Worm (Caenorhabditis elegans) whole organism, L2 larva: ENCODE measurements around the gene ZK1248.20.

Experiments
- C34F6.9 ChIP-seq: fragments of 150-350 bp; optimal IDR thresholded peaks from 2 replicates; lab custom pipeline; 2014; ENCODE audit warnings: missing biosample characterization, missing genetic modification characterization
- F13H6.1 ChIP-seq: sonication (generic microtip); optimal IDR thresholded peaks from 2 replicates; lab custom pipeline; 2016; ENCODE audit warnings: missing genetic modification characterization, missing compliant biosample characterization
- R02D3.7 ChIP-seq: fragments of 150-350 bp; optimal IDR thresholded peaks from 2 replicates; lab custom pipeline; 2014; ENCODE audit warnings: missing biosample characterization, missing genetic modification characterization
- Y55F3AM.14 ChIP-seq: fragments of 200-800 bp; sonication (Bioruptor generic); optimal IDR thresholded peaks from 2 replicates; lab custom pipeline; 2018; ENCODE audit warnings: mild to moderate bottlenecking, missing genetic modification characterization, missing compliant biosample characterization
- ZK546.5 ChIP-seq: sonication (generic microtip); optimal IDR thresholded peaks from 2 replicates; lab custom pipeline; 2017; ENCODE audit warnings: missing biosample characterization, missing genetic modification characterization
- alr-1 ChIP-seq: fragments of 150-350 bp; optimal IDR thresholded peaks from 2 replicates; lab custom pipeline; 2014; ENCODE audit warnings: missing biosample characterization, missing genetic modification characterization
- aly-2 ChIP-seq: fragments of 150-350 bp; optimal IDR thresholded peaks from 2 replicates; lab custom pipeline; 2014; ENCODE audit warnings: missing biosample characterization, missing genetic modification characterization
- ama-1 ChIP-seq: fragments of 150-350 bp; optimal IDR thresholded peaks from 2 replicates; lab custom pipeline; 2018; ENCODE audit warnings: inconsistent platforms
- blmp-1 ChIP-seq: sonication (generic microtip); optimal IDR thresholded peaks from 2 replicates; lab custom pipeline; 2017; ENCODE audit warnings: missing genetic modification characterization, mild to moderate bottlenecking, missing compliant biosample characterization, antibody characterized with exemption, moderate library complexity; ENCODE audit not compliant: insufficient read depth
- ceh-82 ChIP-seq: fragments of 150-350 bp; optimal IDR thresholded peaks from 2 replicates; lab custom pipeline; 2014; ENCODE audit warnings: missing biosample characterization, missing genetic modification characterization
- crh-2 ChIP-seq: sonication (generic microtip); optimal IDR thresholded peaks from 2 replicates; lab custom pipeline; 2017; ENCODE audit warnings: missing biosample characterization, missing genetic modification characterization
- dmd-4 ChIP-seq: sonication (generic microtip); optimal IDR thresholded peaks from 2 replicates; lab custom pipeline; 2017; ENCODE audit warnings: missing biosample characterization, missing genetic modification characterization
- egl-27 ChIP-seq: sonication (generic microtip); optimal IDR thresholded peaks from 3 replicates; lab custom pipeline; 2017; ENCODE audit warnings: missing biosample characterization, missing genetic modification reagents, missing genetic modification characterization
- elt-1 ChIP-seq: fragments of 150-350 bp; optimal IDR thresholded peaks from 2 replicates; lab custom pipeline; 2014; ENCODE audit warnings: missing biosample characterization, missing genetic modification characterization
- fos-1 ChIP-seq: fragments of 150-350 bp; optimal IDR thresholded peaks from 2 replicates; lab custom pipeline; 2014; ENCODE audit warnings: missing biosample characterization, missing genetic modification characterization
- gmeb-1 ChIP-seq: fragments of 150-350 bp; optimal IDR thresholded peaks from 2 replicates; lab custom pipeline; 2014; ENCODE audit warnings: missing biosample characterization, missing genetic modification characterization
- lin-11 ChIP-seq: fragments of 150-350 bp; sonication (generic microtip); optimal IDR thresholded peaks from 2 replicates; lab custom pipeline; 2014; ENCODE audit warnings: missing biosample characterization, missing genetic modification characterization, inconsistent platforms, mixed read lengths
- lin-13 ChIP-seq: fragments of 150-350 bp; optimal IDR thresholded peaks from 2 replicates; lab custom pipeline; 2014; ENCODE audit warnings: missing biosample characterization, missing genetic modification reagents, missing genetic modification characterization
- lin-39 ChIP-seq: fragments of 150-350 bp; optimal IDR thresholded peaks from 2 replicates; lab custom pipeline; 2014; ENCODE audit warnings: missing biosample characterization, missing genetic modification reagents, missing genetic modification characterization
- lsy-2 ChIP-seq, 2 experiments: fragments of 150-350 bp in 1 of 2; sonication (generic microtip) in 1 of 2; optimal IDR thresholded peaks; 2 replicates each; lab custom pipeline; 2014 to 2017; ENCODE audit warnings: missing biosample characterization in 2 of 2, missing genetic modification characterization in 2 of 2
- mab-5 ChIP-seq: fragments of 150-350 bp; optimal IDR thresholded peaks from 2 replicates; lab custom pipeline; 2014; ENCODE audit warnings: missing biosample characterization, missing genetic modification characterization
- mbf-1 ChIP-seq: sonication (generic microtip); optimal IDR thresholded peaks from 2 replicates; lab custom pipeline; 2017; ENCODE audit warnings: missing biosample characterization, missing genetic modification characterization
- mdl-1 ChIP-seq, 2 experiments: fragments of 150-350 bp in 1 of 2; sonication (generic microtip) in 1 of 2; optimal IDR thresholded peaks; 2 replicates each; lab custom pipeline; 2017; ENCODE audit warnings: missing biosample characterization in 2 of 2, missing genetic modification characterization in 2 of 2
- nhr-10 ChIP-seq: sonication (generic microtip); optimal IDR thresholded peaks from 2 replicates; lab custom pipeline; 2017; ENCODE audit warnings: missing biosample characterization, missing genetic modification characterization
- nhr-11 ChIP-seq: fragments of 150-350 bp; optimal IDR thresholded peaks from 2 replicates; lab custom pipeline; 2014; ENCODE audit warnings: missing biosample characterization, missing genetic modification characterization
- nhr-129 ChIP-seq: fragments of 150-350 bp; optimal IDR thresholded peaks from 2 replicates; lab custom pipeline; 2014; ENCODE audit warnings: missing biosample characterization, missing genetic modification characterization
- nhr-21 ChIP-seq: fragments of 150-350 bp; optimal IDR thresholded peaks from 2 replicates; lab custom pipeline; 2014; ENCODE audit warnings: missing biosample characterization, missing genetic modification characterization
- nhr-23 ChIP-seq: fragments of 150-350 bp; optimal IDR thresholded peaks from 2 replicates; lab custom pipeline; 2014; ENCODE audit warnings: missing biosample characterization, missing genetic modification reagents, missing genetic modification characterization
- nhr-6 ChIP-seq: fragments of 150-350 bp; optimal IDR thresholded peaks from 2 replicates; lab custom pipeline; 2014; ENCODE audit warnings: missing biosample characterization, missing genetic modification characterization
- nhr-77 ChIP-seq: fragments of 150-350 bp; optimal IDR thresholded peaks from 2 replicates; lab custom pipeline; 2014; ENCODE audit warnings: missing biosample characterization, missing genetic modification characterization
- peb-1 ChIP-seq: fragments of 150-350 bp; optimal IDR thresholded peaks from 2 replicates; lab custom pipeline; 2014; ENCODE audit warnings: missing biosample characterization, missing genetic modification characterization
- skn-1 ChIP-seq: sonication (generic microtip); optimal IDR thresholded peaks from 2 replicates; lab custom pipeline; 2017; ENCODE audit warnings: missing biosample characterization, missing genetic modification characterization
- sma-3 ChIP-seq: sonication (generic microtip); optimal IDR thresholded peaks from 2 replicates; lab custom pipeline; 2016; ENCODE audit warnings: missing genetic modification reagents, missing genetic modification characterization, missing compliant biosample characterization
- sma-9 ChIP-seq, 2 experiments: fragments of 150-350 bp in 1 of 2; sonication (generic microtip) in 1 of 2; optimal IDR thresholded peaks; 2 replicates each; lab custom pipeline; 2014 to 2016; ENCODE audit warnings: missing genetic modification characterization in 2 of 2, mild to moderate bottlenecking in 1 of 2, missing biosample characterization in 1 of 2, missing compliant biosample characterization in 1 of 2, missing genetic modification reagents in 1 of 2, moderate library complexity in 1 of 2
- snpc-4 ChIP-seq: fragments of 150-350 bp; optimal IDR thresholded peaks from 2 replicates; lab custom pipeline; 2014; ENCODE audit warnings: missing biosample characterization, missing genetic modification characterization
- unc-39 ChIP-seq: fragments of 150-350 bp; optimal IDR thresholded peaks from 2 replicates; lab custom pipeline; 2014; ENCODE audit warnings: missing biosample characterization, missing genetic modification characterization
- unc-55 ChIP-seq: fragments of 150-350 bp; sonication (generic microtip); optimal IDR thresholded peaks from 3 replicates; lab custom pipeline; 2014; ENCODE audit warnings: missing biosample characterization, missing genetic modification reagents, missing genetic modification characterization
- unc-62 ChIP-seq: fragments of 150-350 bp; optimal IDR thresholded peaks from 2 replicates; lab custom pipeline; 2014; ENCODE audit warnings: missing biosample characterization, missing genetic modification reagents, missing genetic modification characterization
- zag-1 ChIP-seq: fragments of 150-350 bp; optimal IDR thresholded peaks from 2 replicates; lab custom pipeline; 2014; ENCODE audit warnings: missing biosample characterization, missing genetic modification characterization
- ztf-1 ChIP-seq: fragments of 200-800 bp; sonication (Bioruptor generic); conservative IDR thresholded peaks from 2 replicates; pipeline ENCODE4 v1.3.6; 2022; ENCODE audit warnings: missing genetic modification characterization, missing compliant biosample characterization
- ztf-4 ChIP-seq: fragments of 150-350 bp; optimal IDR thresholded peaks from 2 replicates; lab custom pipeline; 2014; ENCODE audit warnings: missing biosample characterization, missing genetic modification characterization

ZK1248.20 gene

ce11 chrII:5836153-5836719, 19.8 kb downstream of the ZK1248.20 start, which contains the start of gene fzo-1:
TSS of gene fzo-1 (minus strand) at chrII:5836203.
- no peak for TF ChIP-seq elt-1 (tag; lab: Kevin White, UChicago)
- no peak for TF ChIP-seq zag-1
- peak; percentile 65 for TF ChIP-seq sma-3 (GFP tag; lab: Kevin White, UChicago)
- TF ChIP-seq lin-13 (GFP tag; lab: Kevin White, UChicago) = no peak
- TF ChIP-seq Y55F3AM.14 (GFP tag; lab: Kevin White, UChicago) = no peak
- TF ChIP-seq nhr-77 = no peak
- TF ChIP-seq unc-55 (GFP tag; lab: Kevin White, UChicago) = peak; percentile 73
- peak; percentile 81 for TF ChIP-seq C34F6.9 (tag; lab: Kevin White, UChicago)
- TF ChIP-seq snpc-4 (tag; lab: Kevin White, UChicago) = no peak
- TF ChIP-seq crh-2 = peak; percentile 15
- TF ChIP-seq nhr-129 (tag; lab: Kevin White, UChicago) = peak; percentile 3
- no peak for TF ChIP-seq ama-1 (lab: Kevin White, UChicago)
- TF ChIP-seq unc-62 = no peak
- no peak for TF ChIP-seq mdl-1 (tag; optimal IDR thresholded peaks at IDR 0.05; lab: Kevin White, UChicago)
- no peak for TF ChIP-seq aly-2 (tag; lab: Kevin White, UChicago)
- no peak for TF ChIP-seq ztf-4 (tag; lab: Kevin White, UChicago)
- peak in 1 of 2 experiments; percentile 68 for TF ChIP-seq lsy-2 (tag; optimal IDR thresholded peaks at IDR 0.05; lab: Kevin White, UChicago)
- TF ChIP-seq F13H6.1 (tag; lab: Kevin White, UChicago) = peak; percentile 21
- TF ChIP-seq lin-39 = no peak
- no peak for TF ChIP-seq nhr-10
- TF ChIP-seq mbf-1 = no peak
- no peak for TF ChIP-seq gmeb-1 (tag; lab: Kevin White, UChicago)
- no peak for TF ChIP-seq ztf-1 (GFP tag; lab: Robert Waterston, UW)
- TF ChIP-seq R02D3.7 (tag; lab: Kevin White, UChicago) = no peak
- no peak for TF ChIP-seq nhr-23 (tag; lab: Kevin White, UChicago)
- no peak for TF ChIP-seq dmd-4 (tag; lab: Kevin White, UChicago)

- TF ChIP-seq unc-62 (no peak), nhr-77 (no peak), crh-2 (no peak), unc-39 (no peak), nhr-11 (tag; lab: Kevin White, UChicago) (no peak), nhr-21 (tag; lab: Kevin White, UChicago) (no peak), ztf-1 (GFP tag; lab: Robert Waterston, UW) (no peak), nhr-6 (tag; lab: Kevin White, UChicago) (no peak), lin-11 (tag; lab: Kevin White, UChicago) (no peak), skn-1 (tag; lab: Kevin White, UChicago) (no peak), peb-1 (tag; lab: Kevin White, UChicago) (no peak)
Observed at ce11 chrII:5838453-5838852, 22.0 kb downstream of the ZK1248.20 start, which contains the start of gene ZK1248.15. TSS of gene ZK1248.15 (minus strand) at chrII:5838553.

DNA sequence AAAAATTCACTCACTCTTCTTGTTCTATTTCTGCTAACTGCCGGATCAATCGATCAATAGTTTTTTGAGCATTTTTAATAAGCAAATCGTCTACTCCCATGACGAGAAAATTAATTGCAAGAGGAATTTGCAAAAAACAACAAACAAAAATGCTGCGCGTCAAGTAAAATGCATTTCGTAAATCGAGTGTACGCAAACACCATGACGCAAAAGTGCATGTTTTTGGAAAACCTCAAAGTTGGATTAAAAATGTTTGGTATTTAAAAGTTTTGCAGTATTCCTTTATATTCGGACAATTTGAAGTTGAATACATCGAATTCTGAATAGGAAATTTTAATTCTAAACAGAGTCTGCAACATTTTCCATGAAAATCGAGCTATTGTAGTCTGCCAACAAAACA, 22.8 kb downstream of the ZK1248.20 start, which contains the start of gene ZK1248.19:
Gene ZK1248.19, minus strand, starts transcription at position 188 of the 400 bp plus-strand sequence.
- peak; percentile 36 for TF ChIP-seq C34F6.9 (tag; lab: Kevin White, UChicago)
- TF ChIP-seq nhr-11 (tag; lab: Kevin White, UChicago) = no peak
- peak; percentile 4 to 63 for TF ChIP-seq lsy-2 (tag; optimal IDR thresholded peaks at IDR 0.05; lab: Kevin White, UChicago)
- peak; percentile 67 for TF ChIP-seq R02D3.7 (tag; lab: Kevin White, UChicago)
- TF ChIP-seq snpc-4 (tag; lab: Kevin White, UChicago) = no peak
- TF ChIP-seq gmeb-1 (tag; lab: Kevin White, UChicago) = peak; percentile 34
- peak; percentile 13 for TF ChIP-seq sma-9 (GFP tag; optimal IDR thresholded peaks at IDR 0.05; lab: Kevin White, UChicago)
- TF ChIP-seq sma-9 (tag; optimal IDR thresholded peaks at IDR 0.05; lab: Kevin White, UChicago) = no peak
- peak; percentile 57 for TF ChIP-seq unc-55 (GFP tag; lab: Kevin White, UChicago)
- no peak for TF ChIP-seq egl-27 (tag; lab: Kevin White, UChicago)
- peak; percentile 44 for TF ChIP-seq nhr-129 (tag; lab: Kevin White, UChicago)

ce11 chrII:5841053-5841547, 24.7 kb downstream of the ZK1248.20 start, which contains the start of gene lec-5:
TSS of gene lec-5 (minus strand) at chrII:5841103.
- TF ChIP-seq fos-1 (no peak), blmp-1 (tag; lab: Kevin White, UChicago) (no peak), ceh-82 (tag; lab: Kevin White, UChicago) (no peak), alr-1 (tag; lab: Kevin White, UChicago) (no peak), mab-5 (tag; lab: Kevin White, UChicago) (peak; percentile 25), nhr-129 (tag; lab: Kevin White, UChicago) (peak; percentile 45), sma-9 (GFP tag; optimal IDR thresholded peaks at IDR 0.05; lab: Kevin White, UChicago) (peak; percentile 60), sma-9 (tag; optimal IDR thresholded peaks at IDR 0.05; lab: Kevin White, UChicago) (no peak), unc-39 (no peak), nhr-6 (tag; lab: Kevin White, UChicago) (no peak), F13H6.1 (tag; lab: Kevin White, UChicago) (peak; percentile 48), lsy-2 (tag; optimal IDR thresholded peaks at IDR 0.05; lab: Kevin White, UChicago) (peak in 1 of 2 experiments; percentile 33), ZK546.5 (no peak)
- TF ChIP-seq, all 48 proteins: peak for 5
